Fruit fly (Drosophila melanogaster) whole organism, embryonic: ENCODE results near the gene Hacd1.

Source experiments
- CG11085 ChIP-seq: fragments of 200-800 bp; sonication (Bioruptor generic); IDR thresholded peaks from 2 replicates; pipeline ENCODE4 v1.3.6; 2022; ENCODE audit warnings: missing biosample characterization, missing genetic modification characterization
- CG16815 ChIP-seq: fragments of 200-800 bp; sonication (Bioruptor generic); optimal IDR thresholded peaks from 3 replicates; lab custom pipeline; 2017; ENCODE audit warnings: missing biosample characterization, mild to moderate bottlenecking, missing genetic modification characterization
- CG18011 ChIP-seq: fragments of 200-800 bp; sonication (Bioruptor generic); optimal IDR thresholded peaks from 2 replicates; lab custom pipeline; 2017; ENCODE audit warnings: missing biosample characterization, missing genetic modification characterization, mild to moderate bottlenecking, moderate library complexity, missing genotype
- CG2116 ChIP-seq: fragments of 200-800 bp; sonication (Bioruptor generic); optimal IDR thresholded peaks from 3 replicates; lab custom pipeline; 2018; ENCODE audit warnings: missing biosample characterization, mild to moderate bottlenecking, missing genetic modification characterization
- CG2129 ChIP-seq: fragments of 200-800 bp; sonication (Bioruptor generic); IDR thresholded peaks from 2 replicates; pipeline ENCODE4 v1.3.6; 2022; ENCODE audit warnings: missing biosample characterization, missing genetic modification characterization; ENCODE audit not compliant: partially characterized antibody
- CG30403 ChIP-seq: fragments of 200-800 bp; sonication (Bioruptor generic); optimal IDR thresholded peaks from 3 replicates; lab custom pipeline; 2016; ENCODE audit warnings: missing biosample characterization, missing genetic modification characterization
- CG34376 ChIP-seq: fragments of 200-800 bp; sonication (Bioruptor generic); optimal IDR thresholded peaks from 2 replicates; lab custom pipeline; 2018; ENCODE audit warnings: missing biosample characterization, mild to moderate bottlenecking, missing genetic modification characterization
- CG3726 ChIP-seq: fragments of 200-800 bp; sonication (Bioruptor generic); IDR thresholded peaks from 3 replicates; pipeline ENCODE4, ENCODE4 v1.3.6; 2022; ENCODE audit warnings: missing biosample characterization, missing genetic modification characterization
- CG4854 ChIP-seq: fragments of 200-800 bp; sonication (Bioruptor generic); optimal IDR thresholded peaks from 2 replicates; lab custom pipeline; 2016; ENCODE audit warnings: missing biosample characterization, missing genetic modification characterization, inconsistent platforms
- CG5953 ChIP-seq: fragments of 200-800 bp; sonication (Bioruptor generic); IDR thresholded peaks from 2 replicates; pipeline ENCODE4 v1.3.6; 2022; ENCODE audit warnings: missing biosample characterization, missing genetic modification characterization
- CG6683 ChIP-seq: fragments of 200-800 bp; sonication (Bioruptor generic); optimal IDR thresholded peaks from 2 replicates; lab custom pipeline; 2017; ENCODE audit warnings: missing biosample characterization, mild to moderate bottlenecking, missing genetic modification characterization, missing genetic modification reagents
- CG7987 ChIP-seq: fragments of 200-800 bp; sonication (Bioruptor generic); optimal IDR thresholded peaks from 2 replicates; lab custom pipeline; 2018; ENCODE audit warnings: missing biosample characterization, mild to moderate bottlenecking, missing genetic modification characterization, moderate library complexity
- CG9817 ChIP-seq: fragments of 200-800 bp; sonication (Bioruptor generic); optimal IDR thresholded peaks from 2 replicates; lab custom pipeline; 2018; ENCODE audit warnings: missing biosample characterization, mild to moderate bottlenecking, missing genetic modification characterization, moderate library complexity
- CkIIα-i1 ChIP-seq: fragments of 200-800 bp; sonication (Bioruptor generic); IDR thresholded peaks from 2 replicates; pipeline ENCODE4 v1.3.6; 2022; ENCODE audit warnings: missing biosample characterization, missing genetic modification characterization
- Ets65A ChIP-seq: fragments of 200-800 bp; sonication (Bioruptor generic); peaks from one replicate; lab custom pipeline; 2016; ENCODE audit warnings: missing biosample characterization, missing genetic modification characterization
- HHEX ChIP-seq: fragments of 200-800 bp; sonication (Bioruptor generic); optimal IDR thresholded peaks from 3 replicates; lab custom pipeline; 2017; ENCODE audit warnings: missing biosample characterization, mild to moderate bottlenecking, missing genetic modification characterization, missing genetic modification reagents
- HLH4C ChIP-seq: fragments of 200-800 bp; sonication (Bioruptor generic); IDR thresholded peaks from 3 replicates; pipeline ENCODE4 v1.3.6; 2022; ENCODE audit warnings: missing biosample characterization, missing genetic modification characterization; ENCODE audit not compliant: partially characterized antibody
- Hand ChIP-seq: fragments of 200-800 bp; sonication (Bioruptor generic); optimal IDR thresholded peaks from 2 replicates; lab custom pipeline; 2017; ENCODE audit warnings: mild to moderate bottlenecking, missing biosample characterization, missing genetic modification reagents, missing genetic modification characterization
- Hey ChIP-seq: fragments of 200-800 bp; sonication (Bioruptor generic); optimal IDR thresholded peaks from 3 replicates; lab custom pipeline; 2018; ENCODE audit warnings: missing biosample characterization, mild to moderate bottlenecking, missing genetic modification characterization
- Hmx ChIP-seq: fragments of 200-800 bp; sonication (Bioruptor generic); optimal IDR thresholded peaks from 2 replicates; lab custom pipeline; 2016; ENCODE audit warnings: missing biosample characterization, missing genetic modification characterization
- Lhr ChIP-seq: fragments of 200-800 bp; sonication (Bioruptor generic); optimal IDR thresholded peaks from 3 replicates; lab custom pipeline; 2017; ENCODE audit warnings: mild to moderate bottlenecking, missing biosample characterization, missing genetic modification reagents, missing genetic modification characterization
- Med ChIP-seq: fragments of 200-800 bp; sonication (Bioruptor generic); peaks from one replicate; lab custom pipeline; 2016; ENCODE audit warnings: missing biosample characterization, missing genetic modification characterization, mild to moderate bottlenecking, inconsistent platforms, moderate library complexity
- Mrtf ChIP-seq: fragments of 200-800 bp; sonication (Bioruptor generic); IDR thresholded peaks from 3 replicates; pipeline ENCODE4 v1.3.6; 2022; ENCODE audit warnings: missing biosample characterization, missing genetic modification characterization
- Myb ChIP-seq: fragments of 200-800 bp; sonication (Bioruptor generic); optimal IDR thresholded peaks from 2 replicates; lab custom pipeline; 2016; ENCODE audit warnings: missing biosample characterization, missing genetic modification characterization
- Ptx1 ChIP-seq: fragments of 200-800 bp; sonication (Bioruptor generic); IDR thresholded peaks from 2 replicates; pipeline ENCODE4 v1.3.6; 2022; ENCODE audit warnings: missing biosample characterization, missing genetic modification characterization
- Usf ChIP-seq: fragments of 200-800 bp; sonication (Bioruptor generic); optimal IDR thresholded peaks from 2 replicates; lab custom pipeline; 2017; ENCODE audit warnings: missing genotype, missing biosample characterization, missing genetic modification characterization
- Vsx1 ChIP-seq: fragments of 200-800 bp; sonication (Bioruptor generic); optimal IDR thresholded peaks from 2 replicates; lab custom pipeline; 2017; ENCODE audit warnings: missing biosample characterization, mild to moderate bottlenecking, missing genetic modification characterization, missing genetic modification reagents
- aop ChIP-seq: fragments of 200-800 bp; sonication (Bioruptor generic); IDR thresholded peaks from 2 replicates; pipeline ENCODE4 v1.3.6; 2022; ENCODE audit warnings: missing biosample characterization, missing genetic modification characterization
- bbx ChIP-seq: fragments of 200-800 bp; sonication (Bioruptor generic); IDR thresholded peaks from 2 replicates; pipeline ENCODE4 v1.3.6; 2022; ENCODE audit warnings: missing biosample characterization, missing genetic modification characterization; ENCODE audit not compliant: partially characterized antibody
- chinmo ChIP-seq: fragments of 200-800 bp; sonication (Bioruptor generic); IDR thresholded peaks from 4 replicates; pipeline ENCODE4 v1.3.6; 2022; ENCODE audit warnings: missing biosample characterization, missing genetic modification characterization; ENCODE audit not compliant: partially characterized antibody
- exex ChIP-seq: fragments of 200-800 bp; sonication (Bioruptor generic); optimal IDR thresholded peaks from 4 replicates; lab custom pipeline; 2018; ENCODE audit warnings: missing biosample characterization, mild to moderate bottlenecking, missing genetic modification characterization, moderate library complexity
- fd3F ChIP-seq: fragments of 200-800 bp; sonication (Bioruptor generic); optimal IDR thresholded peaks from 2 replicates; lab custom pipeline; 2018; ENCODE audit warnings: missing biosample characterization, mild to moderate bottlenecking, missing genetic modification characterization, moderate library complexity
- grau ChIP-seq: fragments of 200-800 bp; optimal IDR thresholded peaks from 3 replicates; lab custom pipeline; 2019; ENCODE audit warnings: missing biosample characterization, mild to moderate bottlenecking, missing genetic modification characterization, moderate library complexity
- grn ChIP-seq: fragments of 200-800 bp; sonication (Bioruptor generic); optimal IDR thresholded peaks from 3 replicates; lab custom pipeline; 2017; ENCODE audit warnings: missing biosample characterization, missing genetic modification characterization
- ind ChIP-seq: fragments of 200-800 bp; sonication (Bioruptor generic); optimal IDR thresholded peaks from 3 replicates; lab custom pipeline; 2016; ENCODE audit warnings: missing biosample characterization, missing genetic modification characterization
- kni ChIP-seq: fragments of 200-800 bp; sonication (Bioruptor generic); optimal IDR thresholded peaks from 3 replicates; lab custom pipeline; 2017; ENCODE audit warnings: mild to moderate bottlenecking, missing biosample characterization, missing genetic modification reagents, missing genetic modification characterization
- nau ChIP-seq: fragments of 200-800 bp; sonication (Bioruptor generic); optimal IDR thresholded peaks from 3 replicates; lab custom pipeline; 2017; ENCODE audit warnings: missing biosample characterization, mild to moderate bottlenecking, missing genetic modification characterization, missing genetic modification reagents
- onecut ChIP-seq: fragments of 200-800 bp; sonication (Bioruptor generic); IDR thresholded peaks from 2 replicates; pipeline ENCODE4 v1.3.6; 2022; ENCODE audit warnings: missing biosample characterization, missing genetic modification characterization
- pb ChIP-seq: fragments of 200-800 bp; sonication (Bioruptor generic); optimal IDR thresholded peaks from 3 replicates; lab custom pipeline; 2016; ENCODE audit warnings: missing biosample characterization, missing genetic modification characterization
- pros ChIP-seq: fragments of 200-800 bp; sonication (Bioruptor generic); optimal IDR thresholded peaks from 3 replicates; lab custom pipeline; 2019; ENCODE audit warnings: missing biosample characterization, mild to moderate bottlenecking, missing genetic modification characterization, moderate library complexity
- sd ChIP-seq: fragments of 200-800 bp; sonication (Bioruptor generic); optimal IDR thresholded peaks from 3 replicates; lab custom pipeline; 2018; ENCODE audit warnings: missing biosample characterization, mild to moderate bottlenecking, missing genetic modification characterization, moderate library complexity
- sens ChIP-seq: fragments of 200-800 bp; sonication (Bioruptor generic); peaks from one replicate; lab custom pipeline; 2016; ENCODE audit warnings: missing biosample characterization, missing genetic modification characterization
- sug ChIP-seq: fragments of 200-800 bp; optimal IDR thresholded peaks from 2 replicates; lab custom pipeline; 2019; ENCODE audit warnings: missing biosample characterization, mild to moderate bottlenecking, missing genetic modification characterization, moderate library complexity
- zen ChIP-seq: fragments of 200-800 bp; sonication (Bioruptor generic); optimal IDR thresholded peaks from 3 replicates; lab custom pipeline; 2018; ENCODE audit warnings: missing biosample characterization, mild to moderate bottlenecking, missing genetic modification characterization, moderate library complexity

Gene Hacd1

dm6 chr2L:12030552-12031131 is 28.6 kb upstream of the Hacd1 start (continued):
- TF ChIP-seq CkIIα-i1 = no peak
- peak; percentile 74 for TF ChIP-seq sug
- TF ChIP-seq CG2129 (GFP tag; lab: Robert Waterston, UW) = no peak
- TF ChIP-seq CG30403 (GFP tag; lab: Kevin White, UChicago) = no peak
- peak; percentile 96 for TF ChIP-seq exex (tag; lab: Kevin White, UChicago)
- no peak for TF ChIP-seq CG11085 (GFP tag; lab: Robert Waterston, UW)
- no peak for TF ChIP-seq kni (GFP tag; lab: Kevin White, UChicago)
- no peak for TF ChIP-seq nau (GFP tag; lab: Kevin White, UChicago)
- TF ChIP-seq CG18011 (GFP tag; lab: Kevin White, UChicago) = no peak

dm6 chr2L:12029594-12030197 is 27.6 kb upstream of the Hacd1 start:
- TF ChIP-seq chinmo (GFP tag; lab: Robert Waterston, UW) (0 out of 4 replicates have a peak, but pooled peaks have one; percentile 55), HHEX (GFP tag; lab: Kevin White, UChicago) (no peak), grn (GFP tag; lab: Kevin White, UChicago) (peak; percentile 69), pros (no peak), CG6683 (GFP tag; lab: Kevin White, UChicago) (no peak), fd3F (no peak), Hmx (GFP tag; lab: Kevin White, UChicago) (no peak), CG30403 (GFP tag; lab: Kevin White, UChicago) (no peak), Mrtf (GFP tag; lab: Robert Waterston, UW) (no peak), CG34376 (GFP tag; lab: Kevin White, UChicago) (peak; percentile 69), zen (tag; lab: Kevin White, UChicago) (no peak), Ptx1 (no peak), Lhr (GFP tag; lab: Kevin White, UChicago) (no peak), CG16815 (GFP tag; lab: Kevin White, UChicago) (no peak), grau (tag; lab: Kevin White, UChicago) (peak; percentile 2), exex (tag; lab: Kevin White, UChicago) (peak; percentile 93), sug (peak; percentile 82), CG5953 (GFP tag; lab: Robert Waterston, UW) (no peak), bbx (GFP tag; lab: Robert Waterston, UW) (no peak), Myb (GFP tag; lab: Kevin White, UChicago) (no peak), Usf (GFP tag; lab: Kevin White, UChicago) (no peak), ind (GFP tag; lab: Kevin White, UChicago) (no peak), sd (peak; percentile 88), Hand (GFP tag; lab: Kevin White, UChicago) (no peak), CG4854 (GFP tag; lab: Kevin White, UChicago) (no peak), sens (peak; percentile 33), Med (GFP tag; lab: Kevin White, UChicago) (peak; percentile 45), CG7987 (GFP tag; lab: Kevin White, UChicago) (no peak), pb (GFP tag; lab: Kevin White, UChicago) (no peak), CG3726 (GFP tag; lab: Robert Waterston, UW) (no peak), CG9817 (tag; lab: Kevin White, UChicago) (no peak), Vsx1 (peak; percentile 25), aop (no peak), CG2116 (GFP tag; lab: Kevin White, UChicago) (no peak), HLH4C (GFP tag; lab: Robert Waterston, UW) (no peak), Ets65A (GFP tag; lab: Kevin White, UChicago) (no peak), Hey (tag; lab: Kevin White, UChicago) (peak; percentile 7), onecut (GFP tag; lab: Robert Waterston, UW) (no peak)
